Worm (Caenorhabditis elegans) whole organism, young adult: ENCODE results near the gene C36A4.10.
"Not testable (repeated sequence)": the region's sequence is repeated elsewhere in the genome, so short reads cannot be mapped to it uniquely, and the experiment has no call there.

ENCODE experiments used
- F37B4.10 ChIP-seq: fragments of 200-800 bp; sonication (Bioruptor generic); IDR thresholded peaks from 2 replicates; pipeline ENCODE4 v1.3.6; 2022; ENCODE audit warnings: missing genetic modification characterization, missing compliant biosample characterization
- F57A8.1 ChIP-seq: fragments of 200-800 bp; sonication (Bioruptor generic); optimal IDR thresholded peaks from 2 replicates; lab custom pipeline; 2018; ENCODE audit warnings: mild to moderate bottlenecking, missing genetic modification characterization, moderate library complexity, missing compliant biosample characterization
- Y56A3A.18 ChIP-seq: fragments of 200-800 bp; sonication (Bioruptor generic); IDR thresholded peaks from 2 replicates; pipeline ENCODE4 v1.3.6; 2022; ENCODE audit warnings: missing genetic modification reagents, missing genetic modification characterization, missing compliant biosample characterization
- Y67H2A.10 ChIP-seq: fragments of 200-800 bp; sonication (Bioruptor generic); conservative IDR thresholded peaks from 2 replicates; pipeline ENCODE4 v1.3.6; 2022; ENCODE audit warnings: missing genetic modification reagents, missing genetic modification characterization, missing compliant biosample characterization
- ama-1 ChIP-seq, 3 experiments: fragments of 150-350 bp in 1 of 3; sonication (generic microtip) in 2 of 3; optimal IDR thresholded peaks; 2 replicates each; lab custom pipeline; 2014 to 2018; ENCODE audit warnings: missing biosample characterization in 2 of 3, missing genetic modification characterization in 2 of 3, missing genetic modification reagents in 2 of 3
- aptf-2 ChIP-seq: fragments of 200-800 bp; sonication (Bioruptor generic); conservative IDR thresholded peaks from 2 replicates; pipeline ENCODE4 v1.3.6; 2022; ENCODE audit warnings: missing genetic modification reagents, missing genetic modification characterization, missing compliant biosample characterization
- atf-7 ChIP-seq: sonication (generic microtip); optimal IDR thresholded peaks from 2 replicates; lab custom pipeline; 2017; ENCODE audit warnings: mild to moderate bottlenecking, missing genetic modification characterization, missing compliant biosample characterization
- lag-1 ChIP-seq: fragments of 200-800 bp; sonication (Bioruptor generic); IDR thresholded peaks from 2 replicates; pipeline ENCODE4 v1.3.6; 2022; ENCODE audit warnings: missing genetic modification reagents, missing genetic modification characterization, missing compliant biosample characterization
- lin-40 ChIP-seq: sonication (generic microtip); optimal IDR thresholded peaks from 2 replicates; lab custom pipeline; 2016; ENCODE audit warnings: missing genetic modification characterization, mild to moderate bottlenecking, missing compliant biosample characterization, missing genotype, missing genetic modification reagents
- madf-8 ChIP-seq: fragments of 200-800 bp; sonication (Bioruptor generic); conservative IDR thresholded peaks from 2 replicates; pipeline ENCODE4 v1.3.6; 2022; ENCODE audit warnings: missing genetic modification reagents, missing genetic modification characterization, missing compliant biosample characterization
- zim-3 ChIP-seq: sonication (generic microtip); optimal IDR thresholded peaks from 2 replicates; lab custom pipeline; 2017; ENCODE audit warnings: mild to moderate bottlenecking, missing genetic modification characterization, moderate library complexity, missing compliant biosample characterization
- ztf-22 ChIP-seq: fragments of 200-800 bp; sonication (Bioruptor generic); optimal IDR thresholded peaks from 2 replicates; lab custom pipeline; 2018; ENCODE audit warnings: mild to moderate bottlenecking, missing genetic modification characterization, moderate library complexity, missing compliant biosample characterization

ce11 chrIII:3845708-3846107 is 14.4 kb upstream of the C36A4.10 start:
- TF ChIP-seq Y56A3A.18 (GFP tag; lab: Robert Waterston, UW); F57A8.1 (GFP tag; lab: Kevin White, UChicago); ama-1 (optimal IDR thresholded peaks at IDR 0.05; lab: Kevin White, UChicago); ama-1 (GFP tag; optimal IDR thresholded peaks at IDR 0.05; lab: Kevin White, UChicago); atf-7 (tag; lab: Kevin White, UChicago); lag-1 (GFP tag; lab: Robert Waterston, UW); lin-40 (tag; lab: Kevin White, UChicago); F37B4.10 (GFP tag; lab: Robert Waterston, UW); ztf-22 (GFP tag; lab: Kevin White, UChicago); zim-3 (tag; lab: Kevin White, UChicago); Y67H2A.10 (GFP tag; lab: Robert Waterston, UW); madf-8 (GFP tag; lab: Robert Waterston, UW); aptf-2 (GFP tag; lab: Robert Waterston, UW): not testable (repeated sequence)
